Fruit fly (Drosophila melanogaster) S2 (cell line): ENCODE results near the gene CG10479.

Source experiments
- CG8478 ChIP-seq: fragments of >200 bp; optimal IDR thresholded peaks from 2 replicates; lab custom pipeline; 2018
- CTCF ChIP-seq, 2 experiments: fragments of >200 bp; optimal IDR thresholded peaks; 2 replicates each; lab custom pipeline; 2018

dm6 chr3L:5974575-5975421 is 1.0 kb downstream of the CG10479 start:
- TF ChIP-seq CG8478 (lab: Kevin White, UChicago) (no peak), CTCF (optimal IDR thresholded peaks at IDR 0.05; lab: Kevin White, UChicago) (no peak)
